Fruit fly (Drosophila melanogaster) whole organism, adult: ENCODE measurements around the gene CG42827.

Experiments
- CG11617 ChIP-seq: fragments of 200-800 bp; sonication (Bioruptor generic); optimal IDR thresholded peaks from 2 replicates; lab custom pipeline; 2017; ENCODE audit warnings: mild to moderate bottlenecking, missing biosample characterization, missing genetic modification reagents, missing genetic modification characterization
- CG5204 ChIP-seq: fragments of 200-800 bp; sonication (Bioruptor generic); optimal IDR thresholded peaks from 2 replicates; lab custom pipeline; 2016; ENCODE audit warnings: missing biosample characterization, missing genetic modification characterization
- CG7045 ChIP-seq: fragments of 200-800 bp; sonication (Bioruptor generic); optimal IDR thresholded peaks from 2 replicates; lab custom pipeline; 2017; ENCODE audit warnings: missing biosample characterization, mild to moderate bottlenecking, missing genetic modification characterization
- bab1 ChIP-seq: fragments of 200-800 bp; sonication (Bioruptor generic); optimal IDR thresholded peaks from 3 replicates; lab custom pipeline; 2019; ENCODE audit warnings: missing biosample characterization, mild to moderate bottlenecking, missing genetic modification characterization, moderate library complexity
- cnc ChIP-seq, 2 experiments: fragments of >200 bp; optimal IDR thresholded peaks; 2 replicates each; lab custom pipeline; 2017
- kay ChIP-seq: fragments of 200-800 bp; sonication (Bioruptor generic); peaks from one replicate; lab custom pipeline; 2016; ENCODE audit warnings: missing biosample characterization, missing genetic modification characterization, borderline replicate concordance
- tj ChIP-seq: fragments of 200-800 bp; sonication (Bioruptor generic); optimal IDR thresholded peaks from 3 replicates; lab custom pipeline; 2017; ENCODE audit warnings: missing biosample characterization, mild to moderate bottlenecking, missing genetic modification characterization, moderate library complexity

- TF ChIP-seq tj (GFP tag; lab: Kevin White, UChicago) (no peak), CG5204 (GFP tag; lab: Kevin White, UChicago) (no peak), CG7045 (GFP tag; lab: Kevin White, UChicago) (no peak), cnc (optimal IDR thresholded peaks at IDR 0.05; lab: Kevin White, UChicago) (no peak), bab1 (GFP tag; lab: Kevin White, UChicago) (no peak), CG11617 (GFP tag; lab: Kevin White, UChicago) (no peak), kay (GFP tag; lab: Kevin White, UChicago) (no peak)
Observed at dm6 chr3R:23421925-23422324, 49.2 kb downstream of the CG42827 start.
